Fruit fly (Drosophila melanogaster): ENCODE data around the gene CG32107.

Gene CG32107

DNA sequence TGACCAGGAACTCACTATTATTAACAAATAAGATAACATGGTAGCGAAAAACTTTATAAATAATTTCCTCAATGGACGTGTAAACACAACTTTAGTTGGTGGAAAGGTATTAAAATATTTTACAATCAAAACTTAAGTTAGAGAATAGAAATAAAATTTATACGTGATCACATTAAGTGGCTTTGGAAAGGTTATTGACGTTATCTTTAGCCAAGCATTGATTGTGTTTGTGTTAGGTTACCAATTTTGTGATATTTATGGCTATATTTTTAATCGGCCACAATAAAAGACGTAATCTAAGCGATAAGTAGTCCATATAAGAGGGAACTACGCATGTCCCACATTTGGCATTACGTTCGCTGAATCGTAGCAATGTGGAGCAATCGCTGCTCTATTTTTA is 23.6 kb upstream of the CG32107 start, which contains the start of gene CG14120:
CG14120 (plus strand) TSS at position 360 of the 400 bp plus-strand sequence.
- TF ChIP-seq Hr78 (GFP tag; optimal IDR thresholded peaks at IDR 0.05) (no peak), Hnf4 (GFP tag; optimal IDR thresholded peaks at IDR 0.05) (no peak), CrebA (GFP tag; optimal IDR thresholded peaks at IDR 0.05; ENCODE audit: borderline replicate concordance) (no peak), fru (GFP tag; optimal IDR thresholded peaks at IDR 0.05) (no peak), Myc (optimal IDR thresholded peaks at IDR 0.05) (no peak), N (GFP tag; optimal IDR thresholded peaks at IDR 0.05) (no peak), jim (GFP tag; optimal IDR thresholded peaks at IDR 0.05) (no peak), ey (GFP tag; optimal IDR thresholded peaks at IDR 0.05) (no peak), Rel (GFP tag; optimal IDR thresholded peaks at IDR 0.05) (no peak), Rel (tag; optimal IDR thresholded peaks at IDR 0.05) (no peak), brk (GFP tag; optimal IDR thresholded peaks at IDR 0.05) (no peak), lola (GFP tag; optimal IDR thresholded peaks at IDR 0.05) (no peak), foxo (GFP tag; optimal IDR thresholded peaks at IDR 0.05) (no peak), Jra (GFP tag; optimal IDR thresholded peaks at IDR 0.05) (no peak), Vsx2 (GFP tag; optimal IDR thresholded peaks at IDR 0.05; ENCODE audit: partially characterized antibody) (no peak), tai (GFP tag; optimal IDR thresholded peaks at IDR 0.05) (no peak), OdsH (GFP tag; optimal IDR thresholded peaks at IDR 0.05) (no peak), Mio (GFP tag; optimal IDR thresholded peaks at IDR 0.05) (no peak), sage (GFP tag; optimal IDR thresholded peaks at IDR 0.05) (no peak)

DNA sequence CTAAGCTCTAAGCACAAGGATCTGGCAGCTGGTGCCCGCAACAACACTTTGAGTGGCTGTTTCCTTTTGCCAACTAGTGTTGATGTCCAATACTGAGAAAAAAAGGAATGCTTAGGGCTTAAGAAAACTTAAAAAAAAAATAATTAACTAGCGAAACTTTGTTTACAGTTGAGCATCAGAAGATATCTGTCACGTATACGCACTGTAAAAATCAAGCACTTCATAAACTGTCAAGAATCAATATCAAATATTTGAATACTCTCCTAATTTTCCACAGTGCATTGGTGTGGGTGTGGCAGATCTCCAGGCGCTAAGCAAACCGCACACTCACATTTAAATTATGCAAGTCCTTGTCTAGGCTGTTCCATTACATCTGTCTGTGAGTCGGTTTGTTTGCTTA is 13.1 kb upstream of the CG32107 start:
- TF ChIP-seq br (GFP tag; optimal IDR thresholded peaks at IDR 0.05) (no peak), OdsH (GFP tag; optimal IDR thresholded peaks at IDR 0.05) (no peak), N (GFP tag; optimal IDR thresholded peaks at IDR 0.05) (no peak), sv (GFP tag; optimal IDR thresholded peaks at IDR 0.05) (no peak)

DNA sequence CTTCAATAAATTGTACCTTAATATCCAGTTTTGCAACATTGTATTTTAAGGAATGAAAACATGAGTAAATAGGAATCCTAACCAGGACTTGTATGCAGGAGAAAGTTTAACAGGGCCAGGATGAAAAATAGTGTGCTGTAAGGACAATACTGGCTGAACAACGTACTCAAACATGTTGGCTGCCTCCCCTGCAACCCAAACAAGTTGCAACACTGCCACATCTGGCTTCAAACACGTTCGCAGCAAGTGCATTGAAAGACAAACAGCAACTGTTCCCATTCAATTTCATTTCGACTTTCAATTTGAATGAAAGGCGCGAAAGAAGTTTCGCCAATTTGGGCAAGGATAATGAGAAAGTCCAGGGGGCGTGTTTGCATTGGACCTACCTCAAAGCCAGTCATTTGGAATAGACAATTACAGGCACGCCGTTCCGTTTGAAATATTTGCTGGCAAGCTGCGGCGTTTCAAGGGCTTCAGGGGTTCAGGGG is 6.9 kb upstream of the CG32107 start:
- TF ChIP-seq ey (GFP tag; optimal IDR thresholded peaks at IDR 0.05) (no peak), Dfd (GFP tag; optimal IDR thresholded peaks at IDR 0.05) (no peak), Jra (GFP tag; optimal IDR thresholded peaks at IDR 0.05) (no peak), Dif (GFP tag; optimal IDR thresholded peaks at IDR 0.05; ENCODE audit: partially characterized antibody) (no peak), CG32264 (GFP tag; optimal IDR thresholded peaks at IDR 0.05) (no peak), HLH106 (tag; optimal IDR thresholded peaks at IDR 0.05) (no peak), Mio (GFP tag; optimal IDR thresholded peaks at IDR 0.05) (no peak), Vsx2 (GFP tag; optimal IDR thresholded peaks at IDR 0.05; ENCODE audit: partially characterized antibody) (no peak), dsf (GFP tag; optimal IDR thresholded peaks at IDR 0.05; ENCODE audit: borderline replicate concordance) (no peak), Abd-B (GFP tag; optimal IDR thresholded peaks at IDR 0.05) (no peak), br (GFP tag; optimal IDR thresholded peaks at IDR 0.05) (no peak), dl (GFP tag; optimal IDR thresholded peaks at IDR 0.05; ENCODE audit: insufficient read depth in 1 of 2, partially characterized antibody in 2 of 2) (no peak), psq (GFP tag; optimal IDR thresholded peaks at IDR 0.05) (no peak), fru (GFP tag; optimal IDR thresholded peaks at IDR 0.05) (no peak)

DNA sequence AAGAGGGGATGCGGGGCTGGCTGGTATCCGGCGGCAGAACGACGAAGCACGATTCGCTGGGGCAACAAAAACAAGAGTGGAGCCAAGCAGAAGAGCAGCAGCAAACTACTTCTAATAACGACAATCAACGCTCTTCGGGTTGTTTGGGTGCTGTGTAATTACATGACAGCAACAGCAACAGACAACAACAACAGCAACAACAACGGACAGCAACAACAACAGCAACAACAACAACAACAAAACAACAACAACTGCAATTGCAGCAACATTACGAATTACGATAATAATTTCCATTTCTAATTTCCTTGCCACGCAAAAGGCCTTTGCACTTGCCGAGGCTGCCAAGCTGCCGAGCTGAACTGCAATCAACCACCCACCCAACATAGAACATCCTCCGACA is 3.4 kb upstream of the CG32107 start:
- TF ChIP-seq psq (GFP tag; optimal IDR thresholded peaks at IDR 0.05) (no peak), woc (GFP tag; optimal IDR thresholded peaks at IDR 0.05) (no peak), foxo (GFP tag; optimal IDR thresholded peaks at IDR 0.05) (no peak), Dfd (GFP tag; optimal IDR thresholded peaks at IDR 0.05) (peak; percentile 54), OdsH (GFP tag; optimal IDR thresholded peaks at IDR 0.05) (no peak), lola (GFP tag; optimal IDR thresholded peaks at IDR 0.05) (no peak), pan (optimal IDR thresholded peaks at IDR 0.05) (no peak)

DNA sequence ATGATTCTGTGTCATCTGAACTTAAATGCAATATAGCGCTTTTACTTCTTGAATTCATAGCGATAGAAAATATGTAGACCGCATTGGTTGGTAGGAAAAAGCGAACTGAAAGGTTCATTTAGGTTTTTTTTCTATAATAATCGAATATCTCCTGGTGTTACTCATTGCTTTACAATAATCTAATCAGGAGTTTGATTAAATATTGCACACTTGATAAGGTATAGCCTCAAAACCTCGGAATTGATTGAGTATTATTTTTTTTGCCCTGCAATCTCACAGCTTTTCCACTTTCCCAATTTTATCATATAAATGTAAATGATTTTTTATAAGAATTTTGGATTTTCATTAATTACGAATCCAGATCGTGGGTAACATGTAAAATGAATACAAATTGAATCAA is 1.7 kb upstream of the CG32107 start, which contains the start of gene CG10943:
CG10943 (minus strand) TSS at position 101 of the 400 bp plus-strand sequence.
- TF ChIP-seq Jra (GFP tag; optimal IDR thresholded peaks at IDR 0.05) (no peak), ey (GFP tag; optimal IDR thresholded peaks at IDR 0.05) (no peak), CG9705 (GFP tag; optimal IDR thresholded peaks at IDR 0.05) (no peak), dsf (GFP tag; optimal IDR thresholded peaks at IDR 0.05; ENCODE audit: borderline replicate concordance) (no peak), psq (GFP tag; optimal IDR thresholded peaks at IDR 0.05) (no peak), Rel (GFP tag; optimal IDR thresholded peaks at IDR 0.05) (no peak), Rel (tag; optimal IDR thresholded peaks at IDR 0.05) (no peak), jim (GFP tag; optimal IDR thresholded peaks at IDR 0.05) (no peak), N (GFP tag; optimal IDR thresholded peaks at IDR 0.05) (no peak), dl (GFP tag; optimal IDR thresholded peaks at IDR 0.05; ENCODE audit: insufficient read depth in 1 of 2, partially characterized antibody in 2 of 2) (no peak), rgr (GFP tag; optimal IDR thresholded peaks at IDR 0.05) (no peak), GATAd (GFP tag; optimal IDR thresholded peaks at IDR 0.05) (no peak), dmrt93B (GFP tag; optimal IDR thresholded peaks at IDR 0.05) (no peak), Dfd (GFP tag; optimal IDR thresholded peaks at IDR 0.05) (no peak)

Data from whole organism, wandering third instar larva.